Worm (Caenorhabditis elegans) whole organism, late embryonic: Measurements from ENCODE around the gene srh-112.

ENCODE experiments used
- ama-1 ChIP-seq: fragments of 150-350 bp; optimal IDR thresholded peaks from 2 replicates; lab custom pipeline; 2014
- elt-2 ChIP-seq: sonication (generic microtip); optimal IDR thresholded peaks from 2 replicates; lab custom pipeline; 2016; ENCODE audit warnings: missing genetic modification reagents, missing genetic modification characterization, missing compliant biosample characterization
- lim-6 ChIP-seq: sonication (generic microtip); optimal IDR thresholded peaks from 2 replicates; lab custom pipeline; 2016; ENCODE audit warnings: missing genetic modification characterization, missing compliant biosample characterization
- nfya-1 ChIP-seq: sonication (generic microtip); optimal IDR thresholded peaks from 2 replicates; lab custom pipeline; 2017; ENCODE audit warnings: missing genetic modification characterization, mild to moderate bottlenecking, missing compliant biosample characterization, antibody characterized with exemption, moderate library complexity
- odd-2 ChIP-seq: sonication (generic microtip); optimal IDR thresholded peaks from 2 replicates; lab custom pipeline; 2017; ENCODE audit warnings: antibody characterized with exemption, mild to moderate bottlenecking, missing genetic modification characterization, missing compliant biosample characterization
- rnt-1 ChIP-seq: sonication (generic microtip); optimal IDR thresholded peaks from 2 replicates; lab custom pipeline; 2016; ENCODE audit warnings: missing genetic modification characterization, missing compliant biosample characterization
- tbx-2 ChIP-seq: sonication (generic microtip); optimal IDR thresholded peaks from 2 replicates; lab custom pipeline; 2016; ENCODE audit warnings: missing genetic modification characterization, missing compliant biosample characterization
- unc-55 ChIP-seq: sonication (generic microtip); optimal IDR thresholded peaks from 2 replicates; lab custom pipeline; 2017; ENCODE audit warnings: missing biosample characterization, missing genetic modification reagents, missing genetic modification characterization

DNA sequence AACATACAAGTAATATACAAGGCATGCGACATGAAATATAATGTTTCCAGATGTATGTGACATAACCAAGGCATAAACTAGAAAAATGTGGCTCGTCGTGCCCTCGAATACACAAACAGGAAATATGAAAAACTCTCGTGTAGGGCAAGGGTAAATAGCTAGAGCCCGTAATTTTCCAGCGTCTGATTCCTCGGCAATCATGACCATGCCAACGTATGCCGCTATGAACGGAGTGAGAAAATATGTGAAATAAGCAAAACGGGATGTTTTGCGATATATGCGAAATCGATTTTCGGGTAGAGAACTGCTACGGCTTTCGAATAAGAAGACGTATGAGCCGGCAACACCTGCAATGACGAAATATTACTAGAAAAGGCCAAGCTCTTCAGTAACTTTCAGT lies 630 bp downstream of the srh-112 start, which contains the start of gene scl-25:
- TF ChIP-seq tbx-2 (tag; lab: Kevin White, UChicago) = no peak
- TF ChIP-seq ama-1 (lab: Kevin White, UChicago) = no peak
- TF ChIP-seq lim-6 = no peak
- no peak for TF ChIP-seq rnt-1 (tag; lab: Kevin White, UChicago)
- no peak for TF ChIP-seq odd-2 (tag; lab: Kevin White, UChicago)
- no peak for TF ChIP-seq unc-55 (GFP tag; lab: Kevin White, UChicago)
- TF ChIP-seq elt-2 = no peak
- no peak for TF ChIP-seq nfya-1 (tag; lab: Kevin White, UChicago)
